Fruit fly (Drosophila melanogaster): ENCODE measurements around the gene CG7330.

- TF ChIP-seq insv (optimal IDR thresholded peaks at IDR 0.05) (no peak), psq (optimal IDR thresholded peaks at IDR 0.05) (no peak)
Observed at dm6 chr3L:18179564-18180201, 31.0 kb downstream of the CG7330 start.

Data from Kc167 (cell line).